ENCODE assay signal across 1 fruit fly cellular context in genomic region chr3R:31964701-31965323, dm6.
TF ChIP-seq lines count a peak whose summit lies in the region.

No protein-coding gene starts in this region.

TF ChIP-seq in whole organism, embryonic, 481 proteins besides CTCF, POLR2A, EP300 and RAD21 (continued from another document):
- TF ChIP-seq cg (GFP tag; optimal IDR thresholded peaks at IDR 0.05; lab: Kevin White, UChicago) (peak; percentile 79), CG8765 (GFP tag; IDR thresholded peaks at IDR 0.05; lab: Robert Waterston, UW) (no peak), Stat92E (GFP tag; optimal IDR thresholded peaks at IDR 0.05; lab: Kevin White, UChicago) (peak in 1 of 3 experiments; percentile 75), CG1233 (GFP tag; optimal IDR thresholded peaks at IDR 0.05; lab: Kevin White, UChicago) (no peak)
